Fruit fly (Drosophila melanogaster): Measurements from ENCODE around the gene CG13484.

The CG13484 gene

dm6 chr3L:14086225-14086624 is 33.3 kb upstream of the CG13484 start:
- TF ChIP-seq Dfd (GFP tag; optimal IDR thresholded peaks at IDR 0.05), result no peak
- TF ChIP-seq HLH106 (tag; optimal IDR thresholded peaks at IDR 0.05), result no peak
- no peak for TF ChIP-seq CG32264 (GFP tag; optimal IDR thresholded peaks at IDR 0.05)
- TF ChIP-seq brk (GFP tag; optimal IDR thresholded peaks at IDR 0.05), result no peak
- no peak for TF ChIP-seq Sp1 (GFP tag; optimal IDR thresholded peaks at IDR 0.05)
- TF ChIP-seq h (GFP tag; optimal IDR thresholded peaks at IDR 0.05), result no peak

- peak; percentile 35 for TF ChIP-seq HLH106 (tag; optimal IDR thresholded peaks at IDR 0.05)
- TF ChIP-seq N (GFP tag; optimal IDR thresholded peaks at IDR 0.05), result no peak
- peak; percentile 74 for TF ChIP-seq ey (GFP tag; optimal IDR thresholded peaks at IDR 0.05)
- no peak for TF ChIP-seq dl (GFP tag; optimal IDR thresholded peaks at IDR 0.05; ENCODE audit: insufficient read depth in 1 of 2, partially characterized antibody in 2 of 2)
- TF ChIP-seq Myc (optimal IDR thresholded peaks at IDR 0.05), result no peak
- peak in 1 of 2 experiments; percentile 72 for TF ChIP-seq foxo (GFP tag; optimal IDR thresholded peaks at IDR 0.05)
- TF ChIP-seq OdsH (GFP tag; optimal IDR thresholded peaks at IDR 0.05), result peak; percentile 76
- no peak for TF ChIP-seq Abd-B (GFP tag; optimal IDR thresholded peaks at IDR 0.05)
- TF ChIP-seq Jra (GFP tag; optimal IDR thresholded peaks at IDR 0.05), result no peak
- TF ChIP-seq lola (GFP tag; optimal IDR thresholded peaks at IDR 0.05), result no peak
- no peak for TF ChIP-seq Mio (GFP tag; optimal IDR thresholded peaks at IDR 0.05)
- TF ChIP-seq jim (GFP tag; optimal IDR thresholded peaks at IDR 0.05), result no peak
- TF ChIP-seq woc (GFP tag; optimal IDR thresholded peaks at IDR 0.05), result peak; percentile 45
- TF ChIP-seq Rel (GFP tag; optimal IDR thresholded peaks at IDR 0.05), result peak; percentile 20
- no peak for TF ChIP-seq Rel (tag; optimal IDR thresholded peaks at IDR 0.05)
- peak; percentile 66 for TF ChIP-seq sage (GFP tag; optimal IDR thresholded peaks at IDR 0.05)
- TF ChIP-seq h (GFP tag; optimal IDR thresholded peaks at IDR 0.05), result peak; percentile 84
- peak; percentile 71 for TF ChIP-seq rgr (GFP tag; optimal IDR thresholded peaks at IDR 0.05)
- peak; percentile 68 for TF ChIP-seq br (GFP tag; optimal IDR thresholded peaks at IDR 0.05)
- TF ChIP-seq fru (GFP tag; optimal IDR thresholded peaks at IDR 0.05), result peak; percentile 80
- peak; percentile 57 for TF ChIP-seq psq (GFP tag; optimal IDR thresholded peaks at IDR 0.05)
- TF ChIP-seq pan (optimal IDR thresholded peaks at IDR 0.05), result peak; percentile 7
- TF ChIP-seq Sp1 (GFP tag; optimal IDR thresholded peaks at IDR 0.05), result peak; percentile 65
- TF ChIP-seq dsf (GFP tag; optimal IDR thresholded peaks at IDR 0.05; ENCODE audit: borderline replicate concordance), result no peak
- peak; percentile 48 for TF ChIP-seq Hnf4 (GFP tag; optimal IDR thresholded peaks at IDR 0.05)
- peak; percentile 34 for TF ChIP-seq dmrt93B (GFP tag; optimal IDR thresholded peaks at IDR 0.05)
- TF ChIP-seq CG32264 (GFP tag; optimal IDR thresholded peaks at IDR 0.05), result peak; percentile 21
These were observed 30.4 kb upstream of the CG13484 start, which contains the start of gene CG8100 for dm6 chr3L:14083283-14083682. Gene CG8100 (plus strand): TSS chr3L:14083615.

- TF ChIP-seq foxo (GFP tag; optimal IDR thresholded peaks at IDR 0.05) (peak in 1 of 2 experiments; percentile 9), h (GFP tag; optimal IDR thresholded peaks at IDR 0.05) (no peak), HLH106 (tag; optimal IDR thresholded peaks at IDR 0.05) (peak; percentile 58)
These were observed 26.3 kb upstream of the CG13484 start for dm6 chr3L:14079224-14079623.

dm6 chr3L:14078227-14078626 is 25.3 kb upstream of the CG13484 start:
- TF ChIP-seq dl (GFP tag; optimal IDR thresholded peaks at IDR 0.05; ENCODE audit: insufficient read depth in 1 of 2, partially characterized antibody in 2 of 2), result no peak
- no peak for TF ChIP-seq br (GFP tag; optimal IDR thresholded peaks at IDR 0.05)
- no peak for TF ChIP-seq Dfd (GFP tag; optimal IDR thresholded peaks at IDR 0.05)
- TF ChIP-seq Hnf4 (GFP tag; optimal IDR thresholded peaks at IDR 0.05), result no peak
- TF ChIP-seq Dif (GFP tag; optimal IDR thresholded peaks at IDR 0.05; ENCODE audit: partially characterized antibody), result no peak

- TF ChIP-seq Dif (GFP tag; optimal IDR thresholded peaks at IDR 0.05; ENCODE audit: partially characterized antibody) (no peak), N (GFP tag; optimal IDR thresholded peaks at IDR 0.05) (no peak), lola (GFP tag; optimal IDR thresholded peaks at IDR 0.05) (no peak)
These were observed 23.7 kb upstream of the CG13484 start for dm6 chr3L:14076559-14076958.

dm6 chr3L:14075472-14075871 is 22.6 kb upstream of the CG13484 start, which contains the start of gene btl:
Gene btl (plus strand): TSS chr3L:14075772.
- no peak for TF ChIP-seq dsf (GFP tag; optimal IDR thresholded peaks at IDR 0.05; ENCODE audit: borderline replicate concordance)
- no peak for TF ChIP-seq OdsH (GFP tag; optimal IDR thresholded peaks at IDR 0.05)
- TF ChIP-seq HLH106 (tag; optimal IDR thresholded peaks at IDR 0.05), result no peak
- no peak for TF ChIP-seq fru (GFP tag; optimal IDR thresholded peaks at IDR 0.05)
- no peak for TF ChIP-seq usp (GFP tag; optimal IDR thresholded peaks at IDR 0.05)
- TF ChIP-seq Hr78 (GFP tag; optimal IDR thresholded peaks at IDR 0.05), result no peak
- TF ChIP-seq ey (GFP tag; optimal IDR thresholded peaks at IDR 0.05), result no peak
- no peak for TF ChIP-seq Mio (GFP tag; optimal IDR thresholded peaks at IDR 0.05)
- no peak for TF ChIP-seq sage (GFP tag; optimal IDR thresholded peaks at IDR 0.05)
- TF ChIP-seq jim (GFP tag; optimal IDR thresholded peaks at IDR 0.05), result no peak
- TF ChIP-seq Dfd (GFP tag; optimal IDR thresholded peaks at IDR 0.05), result no peak

Measured in whole organism, wandering third instar larva.